Fruit fly (Drosophila melanogaster) whole organism, pupa: ENCODE data around the gene CG14384.

Source experiments
- CG17806 ChIP-seq: fragments of 200-800 bp; sonication (Bioruptor generic); optimal IDR thresholded peaks from 2 replicates; lab custom pipeline; 2018; ENCODE audit warnings: missing biosample characterization, mild to moderate bottlenecking, missing genetic modification characterization, moderate library complexity
- CG32121 ChIP-seq: fragments of 200-800 bp; sonication (Bioruptor generic); IDR thresholded peaks from 2 replicates; pipeline ENCODE4 v1.3.6; 2022; ENCODE audit warnings: missing biosample characterization, missing genetic modification characterization
- CG8159 ChIP-seq: fragments of 200-800 bp; sonication (Bioruptor generic); optimal IDR thresholded peaks from 3 replicates; lab custom pipeline; 2018; ENCODE audit warnings: missing biosample characterization, mild to moderate bottlenecking, missing genetic modification characterization, moderate library complexity
- CG8301 ChIP-seq: fragments of 200-800 bp; sonication (Bioruptor generic); optimal IDR thresholded peaks from 2 replicates; lab custom pipeline; 2018; ENCODE audit warnings: missing biosample characterization, mild to moderate bottlenecking, missing genetic modification characterization
- CG9948 ChIP-seq: fragments of 200-800 bp; sonication (Bioruptor generic); optimal IDR thresholded peaks from 2 replicates; lab custom pipeline; 2018; ENCODE audit warnings: missing biosample characterization, mild to moderate bottlenecking, missing genetic modification characterization, moderate library complexity
- EcR ChIP-seq: fragments of 200-800 bp; sonication (Bioruptor generic); optimal IDR thresholded peaks from 3 replicates; lab custom pipeline; 2019; ENCODE audit warnings: missing biosample characterization, missing genetic modification characterization, mild to moderate bottlenecking, moderate library complexity, missing genetic modification reagents
- fd96Ca ChIP-seq: fragments of 200-800 bp; sonication (Bioruptor generic); IDR thresholded peaks from 3 replicates; pipeline ENCODE4 v1.3.6; 2022; ENCODE audit warnings: missing biosample characterization, missing genetic modification characterization
- gl ChIP-seq: fragments of 200-800 bp; sonication (Bioruptor generic); optimal IDR thresholded peaks from 2 replicates; lab custom pipeline; 2018; ENCODE audit warnings: missing biosample characterization, mild to moderate bottlenecking, missing genetic modification characterization
- rn ChIP-seq: fragments of 200-800 bp; sonication (Bioruptor generic); IDR thresholded peaks from 2 replicates; pipeline ENCODE4 v1.3.6; 2022; ENCODE audit warnings: missing biosample characterization, missing genetic modification characterization

- TF ChIP-seq CG8301 (tag; lab: Kevin White, UChicago) (no peak), EcR (GFP tag; lab: Kevin White, UChicago) (no peak), CG32121 (GFP tag; lab: Robert Waterston, UW) (no peak), CG9948 (no peak), CG8159 (tag; lab: Kevin White, UChicago) (no peak), CG17806 (tag; lab: Kevin White, UChicago) (no peak), gl (tag; lab: Kevin White, UChicago) (no peak), rn (no peak), fd96Ca (GFP tag; lab: Robert Waterston, UW) (no peak)
Observed at dm6 chr3R:13009595-13009994, 42.1 kb upstream of the CG14384 start, which contains the start of gene CG11656.
